Fruit fly (Drosophila melanogaster) whole organism, prepupa: ENCODE results near the gene hook.

Experiments used
- Blimp-1 ChIP-seq: fragments of 200-800 bp; sonication (Bioruptor generic); optimal IDR thresholded peaks from 3 replicates; lab custom pipeline; 2017; ENCODE audit warnings: missing biosample characterization, missing genetic modification characterization, mild to moderate bottlenecking, moderate library complexity, missing genetic modification reagents
- CG16779 ChIP-seq: fragments of 200-800 bp; sonication (Bioruptor generic); optimal IDR thresholded peaks from 3 replicates; lab custom pipeline; 2017; ENCODE audit warnings: missing biosample characterization, mild to moderate bottlenecking, missing genetic modification characterization
- CG3032 ChIP-seq: fragments of 200-800 bp; optimal IDR thresholded peaks from 2 replicates; lab custom pipeline; 2019; ENCODE audit warnings: missing biosample characterization, mild to moderate bottlenecking, missing genetic modification characterization, moderate library complexity
- CG32006 ChIP-seq: fragments of 200-800 bp; sonication (Bioruptor generic); optimal IDR thresholded peaks from 3 replicates; lab custom pipeline; 2017; ENCODE audit warnings: missing biosample characterization, mild to moderate bottlenecking, missing genetic modification characterization
- CG34406 ChIP-seq: fragments of 200-800 bp; sonication (Bioruptor generic); optimal IDR thresholded peaks from 3 replicates; lab custom pipeline; 2016; ENCODE audit warnings: missing biosample characterization, missing genetic modification characterization
- CG6163 ChIP-seq: fragments of 200-800 bp; sonication (Bioruptor generic); IDR thresholded peaks from 3 replicates; pipeline ENCODE4 v1.3.6; 2022; ENCODE audit warnings: missing biosample characterization, missing genetic modification characterization
- CG6854 ChIP-seq: fragments of 200-800 bp; sonication (Bioruptor generic); optimal IDR thresholded peaks from 2 replicates; lab custom pipeline; 2017; ENCODE audit warnings: missing biosample characterization, mild to moderate bottlenecking, missing genetic modification characterization
- CG8319 ChIP-seq: fragments of 200-800 bp; sonication (Bioruptor generic); optimal IDR thresholded peaks from 3 replicates; lab custom pipeline; 2016; ENCODE audit warnings: missing biosample characterization, missing genetic modification characterization
- CG8632 ChIP-seq: fragments of 200-800 bp; sonication (Bioruptor generic); optimal IDR thresholded peaks from 3 replicates; lab custom pipeline; 2016; ENCODE audit warnings: missing biosample characterization, missing genetic modification characterization
- Gug ChIP-seq: fragments of 200-800 bp; sonication (Bioruptor generic); IDR thresholded peaks from 2 replicates; pipeline ENCODE4 v1.3.6; 2022; ENCODE audit warnings: missing biosample characterization, missing genetic modification characterization
- OdsH ChIP-seq: fragments of 200-800 bp; sonication (Bioruptor generic); optimal IDR thresholded peaks from 3 replicates; lab custom pipeline; 2016; ENCODE audit warnings: missing biosample characterization, missing genetic modification characterization
- net ChIP-seq: fragments of 200-800 bp; sonication (Bioruptor generic); optimal IDR thresholded peaks from 3 replicates; lab custom pipeline; 2016; ENCODE audit warnings: missing biosample characterization, missing genetic modification characterization
- topi ChIP-seq: fragments of 200-800 bp; sonication (Bioruptor generic); optimal IDR thresholded peaks from 3 replicates; lab custom pipeline; 2016; ENCODE audit warnings: missing biosample characterization, missing genetic modification characterization

DNA sequence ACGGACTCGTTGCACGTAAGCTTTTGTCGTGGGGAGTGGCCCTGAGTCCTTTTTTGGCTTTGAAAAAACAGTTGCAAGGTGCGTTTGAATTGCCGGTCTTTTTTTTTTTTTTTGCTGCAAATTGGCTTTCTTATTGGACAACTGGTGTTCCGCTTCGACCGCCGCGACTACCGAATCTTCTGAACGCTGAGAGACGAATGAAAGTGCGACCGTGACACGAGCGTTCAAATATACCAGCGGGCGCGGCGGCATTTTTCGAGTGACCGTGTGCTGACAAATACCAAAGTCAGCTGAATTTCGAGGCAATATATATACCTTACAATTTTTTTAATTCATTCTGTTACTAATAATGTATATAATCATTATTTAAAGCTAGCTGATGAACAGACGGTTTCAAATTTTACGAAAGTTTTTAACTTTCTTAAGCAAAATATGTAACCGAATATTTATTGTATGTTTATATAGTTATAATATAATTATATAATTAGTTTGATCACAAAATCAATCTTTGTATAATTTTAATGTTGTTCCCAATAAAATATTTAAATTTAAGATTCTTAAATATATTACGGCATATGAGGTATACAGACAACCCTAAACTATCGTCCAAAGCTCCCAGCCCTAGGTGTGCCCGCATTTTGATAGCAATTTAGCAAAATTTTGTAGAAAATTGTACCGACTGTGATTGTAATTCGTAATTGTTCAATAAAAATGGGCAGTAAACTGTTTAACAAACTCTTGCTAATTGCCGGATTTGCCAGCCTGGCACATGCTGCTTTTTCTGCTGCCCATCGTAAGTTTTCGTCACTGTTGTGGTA lies 46.0 kb downstream of the hook start, which contains the start of the genes Swip-1 and EMC5:
- TF ChIP-seq Gug (no peak), net (GFP tag; lab: Kevin White, UChicago) (peak; percentile 20), OdsH (GFP tag; lab: Kevin White, UChicago) (peak; percentile 36), Blimp-1 (GFP tag; lab: Kevin White, UChicago) (no peak), CG8632 (GFP tag; lab: Kevin White, UChicago) (no peak), CG16779 (tag; lab: Kevin White, UChicago) (no peak), CG34406 (GFP tag; lab: Kevin White, UChicago) (peak; percentile 48), CG6163 (GFP tag; lab: Robert Waterston, UW) (peak; percentile 61; the same call in 2 of the 3 replicates), CG6854 (GFP tag; lab: Kevin White, UChicago) (peak; percentile 44), CG32006 (GFP tag; lab: Kevin White, UChicago) (peak; percentile 48), topi (GFP tag; lab: Kevin White, UChicago) (peak; percentile 17), CG8319 (GFP tag; lab: Kevin White, UChicago) (no peak), CG3032 (tag; lab: Kevin White, UChicago) (peak; percentile 66)
